Fruit fly (Drosophila melanogaster): ENCODE results near the gene CG31898.

DNA sequence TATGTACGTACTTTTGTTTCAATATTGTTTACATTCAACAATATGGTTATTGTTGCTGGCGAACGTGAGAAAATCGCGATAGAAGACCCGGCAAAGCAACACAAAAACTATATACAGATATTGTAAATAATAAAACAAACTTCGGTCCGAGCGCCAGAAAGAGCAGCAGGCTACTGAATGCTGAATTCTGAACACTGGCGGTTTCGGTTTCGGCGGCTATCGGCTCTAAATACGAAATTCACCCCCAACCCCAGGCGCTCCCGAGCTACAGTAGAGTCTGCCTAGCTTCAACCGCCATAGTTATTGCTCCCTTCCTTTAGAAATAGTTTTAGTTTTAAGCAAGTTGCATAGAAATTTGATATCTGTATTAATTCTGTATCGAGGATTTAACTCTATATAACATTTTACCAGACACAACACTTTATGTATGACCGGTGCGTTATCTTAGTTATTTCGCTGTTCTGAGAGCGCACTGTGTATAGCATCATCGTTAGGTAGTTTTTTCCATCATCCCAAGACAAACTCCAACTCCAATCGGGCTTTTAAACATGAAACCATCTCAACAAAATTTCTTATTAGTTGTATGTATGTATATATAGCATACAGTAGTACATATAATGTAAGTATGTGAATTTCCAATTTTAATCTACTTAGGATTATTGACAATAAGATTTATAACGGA is 37.8 kb upstream of the CG31898 start, which contains the start of gene CG7627:
- TF ChIP-seq Myc (optimal IDR thresholded peaks at IDR 0.05) (no peak), ttk (optimal IDR thresholded peaks at IDR 0.05) (no peak), psq (optimal IDR thresholded peaks at IDR 0.05) (no peak)
